Worm (Caenorhabditis elegans) whole organism, L4 larva: ENCODE measurements around the gene pitp-1.

Experiments
- F49E8.2 ChIP-seq: sonication (generic microtip); optimal IDR thresholded peaks from 2 replicates; lab custom pipeline; 2016; ENCODE audit warnings: missing compliant biosample characterization, mild to moderate bottlenecking, missing genetic modification characterization, borderline replicate concordance
- Y5F2A.4 ChIP-seq: fragments of 200-800 bp; sonication (Bioruptor generic); optimal IDR thresholded peaks from 2 replicates; lab custom pipeline; 2018; ENCODE audit warnings: mild to moderate bottlenecking, missing genetic modification characterization, missing compliant biosample characterization
- aha-1 ChIP-seq: fragments of 150-350 bp; peaks from one replicate; lab custom pipeline; 2014; ENCODE audit warnings: missing biosample characterization, missing genetic modification characterization
- arid-1 ChIP-seq: fragments of 200-800 bp; sonication (Bioruptor generic); conservative IDR thresholded peaks from 2 replicates; pipeline ENCODE4 v1.3.6; 2022; ENCODE audit warnings: missing genetic modification reagents, missing genetic modification characterization, missing compliant biosample characterization
- daf-19 ChIP-seq: fragments of 200-800 bp; sonication (Bioruptor generic); conservative IDR thresholded peaks from 2 replicates; pipeline ENCODE4 v1.3.6; 2022; ENCODE audit warnings: missing genetic modification characterization, missing compliant biosample characterization
- dmd-6 ChIP-seq: fragments of 200-800 bp; sonication (Bioruptor generic); IDR thresholded peaks from 2 replicates; pipeline ENCODE4 v1.3.6; 2022; ENCODE audit warnings: missing genetic modification reagents, missing genetic modification characterization, missing compliant biosample characterization
- dpl-1 ChIP-seq: fragments of 150-350 bp; optimal IDR thresholded peaks from 2 replicates; lab custom pipeline; 2014; ENCODE audit warnings: missing biosample characterization, missing genetic modification reagents, missing genetic modification characterization
- hlh-11 ChIP-seq: fragments of 200-800 bp; sonication (Bioruptor generic); optimal IDR thresholded peaks from 2 replicates; lab custom pipeline; 2018; ENCODE audit warnings: mild to moderate bottlenecking, missing genetic modification characterization, missing compliant biosample characterization
- hmg-1.1 ChIP-seq: fragments of 200-800 bp; sonication (Bioruptor generic); IDR thresholded peaks from 2 replicates; pipeline ENCODE4 v1.3.6; 2022; ENCODE audit warnings: missing genetic modification reagents, missing genetic modification characterization, missing compliant biosample characterization
- lin-13 ChIP-seq: fragments of 150-350 bp; optimal IDR thresholded peaks from 2 replicates; lab custom pipeline; 2014; ENCODE audit warnings: missing biosample characterization, missing genetic modification reagents, missing genetic modification characterization
- lin-38 ChIP-seq: fragments of 200-800 bp; sonication (Bioruptor generic); IDR thresholded peaks from 2 replicates; pipeline ENCODE4 v1.3.6; 2022; ENCODE audit warnings: missing genetic modification reagents, missing genetic modification characterization, missing compliant biosample characterization
- lsy-2 ChIP-seq, 2 experiments: fragments of 150-350 bp in 1 of 2; sonication (generic microtip) in 1 of 2; optimal IDR thresholded peaks; 2 replicates each; lab custom pipeline; 2014 to 2017; ENCODE audit warnings: missing biosample characterization in 2 of 2, missing genetic modification characterization in 2 of 2
- madf-5 ChIP-seq, 2 experiments: fragments of 200-800 bp; sonication (Bioruptor generic); IDR thresholded peaks; 2 replicates each; pipeline ENCODE4 v1.3.6; 2022; ENCODE audit warnings: missing compliant biosample characterization in 2 of 2, missing genetic modification characterization in 2 of 2
- mdl-1 ChIP-seq, 2 experiments: fragments of 150-350 bp in 1 of 2; sonication (generic microtip) in 1 of 2; optimal IDR thresholded peaks; 2 replicates each; lab custom pipeline; 2014 to 2017; ENCODE audit warnings: missing biosample characterization in 2 of 2, missing genetic modification characterization in 2 of 2
- mep-1 ChIP-seq: fragments of 150-350 bp; sonication (generic microtip); optimal IDR thresholded peaks from 3 replicates; lab custom pipeline; 2014; ENCODE audit warnings: missing biosample characterization, missing genetic modification characterization
- mxl-3 ChIP-seq: fragments of 200-800 bp; sonication (Bioruptor generic); optimal IDR thresholded peaks from 2 replicates; lab custom pipeline; 2018; ENCODE audit warnings: mild to moderate bottlenecking, missing genetic modification characterization, missing compliant biosample characterization
- nhr-102 ChIP-seq: sonication (generic microtip); optimal IDR thresholded peaks from 2 replicates; lab custom pipeline; 2016; ENCODE audit warnings: mild to moderate bottlenecking, missing genetic modification characterization, moderate library complexity, missing compliant biosample characterization
- nhr-28 ChIP-seq: fragments of 150-350 bp; optimal IDR thresholded peaks from 2 replicates; lab custom pipeline; 2014; ENCODE audit warnings: missing biosample characterization, missing genetic modification characterization
- nhr-42 ChIP-seq: fragments of 200-800 bp; sonication (Bioruptor generic); IDR thresholded peaks from 2 replicates; pipeline ENCODE4 v1.3.6; 2022; ENCODE audit warnings: missing genetic modification characterization, missing compliant biosample characterization
- nhr-48 ChIP-seq: sonication (generic microtip); optimal IDR thresholded peaks from 2 replicates; lab custom pipeline; 2016; ENCODE audit warnings: mild to moderate bottlenecking, missing genetic modification characterization, missing compliant biosample characterization
- nhr-6 ChIP-seq: fragments of 150-350 bp; optimal IDR thresholded peaks from 2 replicates; lab custom pipeline; 2014; ENCODE audit warnings: missing biosample characterization, missing genetic modification characterization
- nhr-77 ChIP-seq: fragments of 150-350 bp; optimal IDR thresholded peaks from 2 replicates; lab custom pipeline; 2014; ENCODE audit warnings: missing biosample characterization, missing genetic modification characterization
- pqm-1 ChIP-seq: sonication (generic microtip); optimal IDR thresholded peaks from 2 replicates; lab custom pipeline; 2017; ENCODE audit warnings: missing biosample characterization, missing genetic modification characterization
- set-16 ChIP-seq: fragments of 200-800 bp; sonication (Bioruptor generic); IDR thresholded peaks from 2 replicates; pipeline ENCODE4 v1.3.6; 2022; ENCODE audit warnings: missing genetic modification reagents, missing genetic modification characterization, missing compliant biosample characterization
- snpc-1.2 ChIP-seq: fragments of 200-800 bp; sonication (Bioruptor generic); IDR thresholded peaks from 2 replicates; pipeline ENCODE4 v1.3.6; 2022; ENCODE audit warnings: missing genetic modification reagents, missing genetic modification characterization, missing compliant biosample characterization
- spr-1 ChIP-seq: sonication (generic microtip); optimal IDR thresholded peaks from 2 replicates; lab custom pipeline; 2016; ENCODE audit warnings: mild to moderate bottlenecking, missing genetic modification characterization, missing compliant biosample characterization
- spr-3 ChIP-seq: fragments of 200-800 bp; sonication (Bioruptor generic); optimal IDR thresholded peaks from 2 replicates; lab custom pipeline; 2018; ENCODE audit warnings: mild to moderate bottlenecking, missing genetic modification characterization, missing compliant biosample characterization
- unc-62 ChIP-seq, 3 experiments: fragments of 150-350 bp in 1 of 3; sonication (generic microtip); optimal IDR thresholded peaks in 2 of 3; peaks in 1 of 3; 1 replicate in 1 of 3; 2 replicates in 2 of 3; lab custom pipeline; 2014 to 2017; ENCODE audit warnings: missing biosample characterization in 3 of 3, missing genetic modification characterization in 3 of 3, missing genetic modification reagents in 3 of 3, missing genotype in 1 of 3

Gene pitp-1

DNA sequence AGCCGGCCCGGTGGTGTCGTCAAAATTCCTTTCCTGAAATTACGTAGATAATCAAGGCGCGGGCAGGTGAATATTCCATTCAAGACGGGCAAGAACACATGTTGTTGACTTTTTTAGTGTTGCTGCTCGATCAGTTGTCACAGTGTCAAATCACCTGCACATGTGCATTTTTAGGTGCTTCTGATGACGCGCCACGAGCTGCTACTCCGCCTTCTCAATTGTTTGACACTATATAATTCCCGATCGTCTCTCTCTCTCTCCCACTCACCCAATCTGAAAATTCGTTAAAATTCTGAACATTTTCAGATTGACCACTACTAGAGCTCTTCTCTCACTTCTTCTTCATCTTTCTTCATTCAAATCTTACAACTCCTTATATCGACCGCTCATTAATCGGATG, 43.7 kb upstream of the pitp-1 start, which contains the start of gene nhr-6:
Gene nhr-6, plus strand, starts transcription at position 301 of the 400 bp plus-strand sequence.
- TF ChIP-seq unc-62 (GFP tag; optimal IDR thresholded peaks at IDR 0.05 in 1 of 2; lab: Kevin White, UChicago) (no peak), unc-62 (tag; optimal IDR thresholded peaks at IDR 0.05; lab: Kevin White, UChicago) (no peak), daf-19 (GFP tag; lab: Robert Waterston, UW) (no peak)

DNA sequence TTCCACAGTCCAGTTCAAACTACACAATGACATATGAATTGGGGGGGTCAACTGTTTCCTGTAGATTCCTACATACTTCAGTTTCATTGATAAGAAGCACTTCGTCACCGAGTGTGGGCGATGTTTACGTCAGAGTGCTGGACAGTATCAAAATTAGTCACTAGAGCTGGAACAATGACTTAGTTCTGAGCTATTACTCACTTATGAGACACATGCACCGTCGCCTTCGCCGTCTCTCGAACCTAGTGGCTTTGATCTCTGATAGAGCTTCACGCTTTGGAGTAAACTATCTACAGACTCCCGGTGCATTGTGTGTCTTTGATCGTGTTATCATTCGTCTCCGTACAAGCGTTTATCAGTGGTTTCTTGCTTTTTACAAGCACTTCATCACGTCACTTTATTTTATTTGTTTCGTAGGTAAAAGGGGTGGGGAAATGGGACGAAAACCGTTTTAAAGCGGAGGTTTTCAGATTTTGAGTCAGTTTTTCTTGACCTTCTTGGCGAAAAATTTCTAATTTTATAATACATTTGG, 41.8 kb upstream of the pitp-1 start:
- no peak for TF ChIP-seq F49E8.2 (tag; lab: Kevin White, UChicago)
- no peak for TF ChIP-seq nhr-77 (tag; lab: Kevin White, UChicago)
- TF ChIP-seq nhr-6 (tag; lab: Kevin White, UChicago), result peak; percentile 22
- TF ChIP-seq dpl-1, result no peak
- peak; percentile 60 for TF ChIP-seq hlh-11 (tag; lab: Kevin White, UChicago)
- TF ChIP-seq nhr-48 (tag; lab: Kevin White, UChicago), result peak; percentile 1
- TF ChIP-seq dmd-6 (GFP tag; lab: Robert Waterston, UW), result peak; percentile 77; the same call in 1 of the 2 replicates
- no peak for TF ChIP-seq spr-1 (tag; lab: Kevin White, UChicago)
- TF ChIP-seq pqm-1, result peak; percentile 39
- peak in 1 of 2 experiments; percentile 55 for TF ChIP-seq unc-62 (GFP tag; optimal IDR thresholded peaks at IDR 0.05 in 1 of 2; lab: Kevin White, UChicago)
- no peak for TF ChIP-seq unc-62 (tag; optimal IDR thresholded peaks at IDR 0.05; lab: Kevin White, UChicago)
- no peak for TF ChIP-seq madf-5 (GFP tag; IDR thresholded peaks at IDR 0.05; lab: Robert Waterston, UW)
- no peak for TF ChIP-seq spr-3 (GFP tag; lab: Kevin White, UChicago)
- no peak for TF ChIP-seq nhr-42 (GFP tag; lab: Robert Waterston, UW)
- no peak for TF ChIP-seq lin-13 (GFP tag; lab: Kevin White, UChicago)
- TF ChIP-seq nhr-28 (tag; lab: Kevin White, UChicago), result peak; percentile 26

DNA sequence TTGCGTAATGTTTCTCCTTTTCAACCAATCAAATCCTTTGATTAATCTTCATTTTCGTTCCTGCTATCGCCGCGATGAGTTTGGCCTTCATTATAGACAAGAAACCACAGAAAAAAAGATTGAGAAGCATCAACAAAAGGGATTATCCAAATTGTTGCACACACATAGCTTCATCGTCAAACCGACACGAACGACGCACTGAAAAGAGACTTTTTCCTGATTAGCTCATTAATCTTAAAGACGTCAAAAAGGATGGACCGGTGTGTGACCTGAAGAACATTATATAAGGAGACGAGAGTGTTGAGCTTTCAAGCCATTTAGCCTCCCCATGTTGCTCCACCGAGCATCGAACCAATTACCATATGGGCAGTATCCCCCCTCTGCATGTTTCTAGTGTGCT, 40.2 kb upstream of the pitp-1 start:
- TF ChIP-seq hmg-1.1 (GFP tag; lab: Robert Waterston, UW), result no peak
- no peak for TF ChIP-seq arid-1
- TF ChIP-seq mxl-3 (GFP tag; lab: Kevin White, UChicago), result no peak
- peak; percentile 92 for TF ChIP-seq aha-1

DNA sequence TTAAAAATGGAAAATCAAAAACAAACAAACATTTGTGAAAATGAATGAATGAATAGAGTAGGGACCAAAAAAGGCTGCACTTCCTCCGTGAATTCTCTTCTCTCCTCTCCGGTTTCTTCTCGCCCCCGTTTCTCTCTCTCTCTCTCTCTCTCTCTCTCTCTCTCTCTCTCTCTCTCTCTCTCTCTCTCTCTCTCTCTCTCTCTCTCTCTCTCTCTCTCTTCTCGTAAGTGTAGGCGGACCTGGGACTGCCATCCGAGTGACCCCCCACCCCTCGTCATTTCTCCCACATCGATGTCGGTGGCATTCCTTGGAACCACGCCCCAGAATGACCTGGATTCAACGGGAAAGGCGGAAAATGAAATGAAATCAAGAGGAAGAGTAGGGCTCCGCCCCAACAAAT, 37.2 kb upstream of the pitp-1 start:
- TF ChIP-seq set-16 (GFP tag; lab: Robert Waterston, UW), result peak; percentile 86
- TF ChIP-seq lin-38, result no peak

DNA sequence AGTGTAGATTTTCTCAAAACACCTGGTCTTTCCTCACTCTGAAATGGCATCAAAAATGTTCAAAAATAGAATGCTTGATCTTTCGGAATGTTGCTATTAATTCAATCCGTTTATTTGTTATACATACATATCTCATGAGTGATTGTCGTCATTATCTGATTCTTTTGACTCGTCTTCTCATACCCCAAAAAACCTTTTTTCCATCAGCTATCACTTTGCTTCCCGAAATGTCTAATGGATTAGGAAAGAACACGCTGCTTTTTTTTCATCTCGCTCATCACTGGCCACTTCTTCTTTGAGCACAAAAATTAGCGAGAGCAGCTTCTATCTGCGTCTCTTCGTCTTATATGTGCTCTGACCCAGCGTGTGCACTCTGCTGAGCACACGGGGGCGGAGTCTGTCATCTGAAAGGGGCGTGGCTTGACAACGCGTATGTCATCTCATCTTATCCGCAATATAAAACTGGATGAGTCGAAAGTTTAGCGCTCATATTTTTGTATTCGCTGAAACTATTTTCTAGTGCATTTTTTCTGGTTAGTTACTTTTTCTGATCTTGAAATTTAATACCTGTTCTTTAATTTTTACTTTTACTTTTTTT, 35.3 kb upstream of the pitp-1 start:
- TF ChIP-seq aha-1 (peak; percentile 58), Y5F2A.4 (no peak)

DNA sequence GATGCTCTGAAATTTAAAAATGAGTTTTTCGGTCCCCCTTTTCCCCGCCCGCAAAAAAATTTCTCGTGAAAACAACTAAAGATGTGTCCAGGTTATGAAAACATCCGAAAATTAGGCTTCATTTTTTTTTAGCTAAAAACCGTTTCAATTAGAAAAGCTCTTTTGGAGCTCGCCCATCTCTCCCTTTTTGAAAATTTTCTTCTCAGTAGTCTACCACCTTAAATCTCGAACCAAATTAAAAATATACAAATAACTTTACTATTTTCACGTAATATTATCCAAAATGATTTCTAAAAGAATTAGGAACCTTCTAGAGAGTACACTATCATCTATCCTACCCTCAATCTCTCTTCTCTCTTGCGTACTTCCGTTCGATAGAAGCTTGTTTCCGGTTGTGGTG, 32.7 kb upstream of the pitp-1 start:
- TF ChIP-seq aha-1, result peak; percentile 72
- TF ChIP-seq unc-62 (GFP tag; optimal IDR thresholded peaks at IDR 0.05 in 1 of 2; lab: Kevin White, UChicago), result peak in 1 of 2 experiments; percentile 65
- no peak for TF ChIP-seq unc-62 (tag; optimal IDR thresholded peaks at IDR 0.05; lab: Kevin White, UChicago)
- TF ChIP-seq snpc-1.2 (GFP tag; lab: Robert Waterston, UW), result no peak

DNA sequence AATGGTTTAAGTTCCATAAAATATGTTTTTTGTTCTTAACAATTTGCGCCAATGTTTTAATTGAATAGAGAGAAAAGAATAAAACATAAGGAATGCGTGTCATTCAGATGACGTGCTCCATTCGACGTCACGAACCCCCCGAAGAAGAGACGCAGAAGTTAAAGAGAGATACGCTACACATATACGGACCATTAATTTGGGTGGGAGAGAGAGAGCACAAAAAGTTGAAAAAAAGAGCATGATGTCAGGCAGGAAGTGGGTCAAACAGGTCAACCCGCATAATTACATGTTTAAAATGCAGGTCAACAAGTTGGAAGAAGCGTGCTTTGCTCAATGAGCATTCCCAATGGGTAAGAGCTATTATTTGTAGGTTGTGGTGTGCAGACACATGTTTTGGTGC, 30.6 kb upstream of the pitp-1 start:
- TF ChIP-seq mep-1, result no peak
- TF ChIP-seq lsy-2 (tag; optimal IDR thresholded peaks at IDR 0.05; lab: Kevin White, UChicago), result peak in 1 of 2 experiments; percentile 31
- TF ChIP-seq mdl-1 (tag; optimal IDR thresholded peaks at IDR 0.05; lab: Kevin White, UChicago), result peak in 1 of 2 experiments; percentile 13
- no peak for TF ChIP-seq lin-38
- no peak for TF ChIP-seq nhr-102 (tag; lab: Kevin White, UChicago)
